Fruit fly (Drosophila melanogaster) whole organism, larva: ENCODE results near the gene Naa40.

Experiments used
- noc ChIP-seq: fragments of 200-800 bp; sonication (Bioruptor generic); optimal IDR thresholded peaks from 3 replicates; lab custom pipeline; 2019; ENCODE audit warnings: missing biosample characterization, mild to moderate bottlenecking, missing genetic modification characterization, moderate library complexity

Gene Naa40

DNA sequence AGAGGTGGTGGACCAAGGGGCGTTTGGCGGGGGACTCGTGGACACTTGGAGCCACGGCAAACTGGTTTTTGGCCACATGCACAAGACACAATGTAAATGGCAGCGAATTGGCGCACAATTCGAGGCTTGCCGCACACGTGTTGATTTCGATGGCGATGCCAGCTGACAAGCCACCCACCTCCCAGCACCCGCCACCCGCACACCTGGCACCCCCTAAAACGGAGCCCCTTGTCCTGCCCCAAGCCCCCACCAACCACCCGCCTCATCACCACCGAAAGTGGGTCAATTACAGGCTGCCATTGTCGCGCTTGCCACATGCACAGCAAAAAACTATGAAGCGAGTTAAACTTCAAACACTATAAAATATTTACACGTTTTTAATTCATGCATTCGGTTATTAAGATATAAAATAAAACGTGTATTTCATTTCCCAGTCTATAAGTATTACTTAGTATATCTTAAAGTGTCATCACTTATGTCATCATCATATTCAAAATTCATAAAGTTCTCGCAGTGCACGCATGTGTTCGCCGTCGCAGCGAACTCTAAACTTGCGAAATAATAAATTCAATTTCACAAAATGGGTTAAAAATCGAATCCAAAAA is 33.5 kb upstream of the Naa40 start:
- no peak for TF ChIP-seq noc (tag; lab: Kevin White, UChicago)

DNA sequence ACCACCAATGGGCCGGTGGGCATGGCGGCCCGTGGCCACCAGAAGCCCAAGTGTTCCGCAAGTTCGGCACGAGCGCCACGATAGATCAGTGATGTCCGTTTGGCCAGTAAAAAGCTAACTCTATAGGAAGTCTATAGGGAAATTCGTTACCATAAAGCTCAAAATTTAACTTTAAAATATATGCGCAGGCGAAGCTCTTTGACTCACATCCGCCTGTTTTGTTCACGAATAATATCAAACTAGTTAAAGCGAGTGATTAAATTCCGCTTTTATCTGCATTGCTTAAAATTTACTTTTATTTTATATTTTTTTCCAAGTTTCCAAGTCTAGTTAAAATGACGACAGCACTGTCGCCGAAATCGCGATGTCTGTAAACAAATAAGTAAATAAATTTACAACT is 32.9 kb upstream of the Naa40 start:
- TF ChIP-seq noc (tag; lab: Kevin White, UChicago): no peak

DNA sequence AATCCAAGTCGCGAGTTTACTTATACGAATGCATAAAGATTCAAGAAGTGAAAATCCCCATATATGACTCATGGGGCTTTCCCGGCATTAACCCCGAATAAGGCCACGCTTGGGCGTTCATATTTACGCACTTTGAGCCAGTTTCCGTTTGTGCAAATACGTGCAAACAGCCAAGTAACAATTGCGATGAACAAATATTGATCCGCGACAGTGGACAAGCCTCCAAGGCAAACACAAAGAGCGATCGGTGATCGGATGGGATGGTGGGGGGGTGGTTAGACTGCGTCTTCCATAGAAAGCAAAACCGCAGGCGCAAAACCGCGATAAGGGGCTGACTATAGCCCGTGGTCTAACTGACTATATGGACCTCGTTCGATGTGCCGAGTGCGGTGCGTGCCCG is 32.5 kb upstream of the Naa40 start:
- TF ChIP-seq noc (tag; lab: Kevin White, UChicago): no peak

DNA sequence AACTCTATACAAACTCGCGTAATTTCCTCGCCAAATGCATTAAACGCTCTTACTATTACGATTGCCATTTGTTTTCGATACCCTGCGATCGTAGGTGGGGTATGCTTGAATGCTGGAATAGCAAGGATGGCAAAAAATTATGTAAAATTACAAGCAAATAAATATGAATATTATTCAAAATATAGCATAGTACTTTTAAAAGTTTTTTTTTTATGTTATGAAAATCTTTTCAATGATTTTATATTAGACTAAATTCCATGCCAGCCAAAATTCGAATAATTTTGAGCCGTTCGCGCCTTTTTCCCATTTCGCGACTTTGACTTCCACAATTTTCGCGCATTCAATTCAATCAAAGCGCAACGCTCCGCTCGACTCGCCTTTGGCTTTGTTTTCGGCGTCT is 31.4 kb upstream of the Naa40 start:
- TF ChIP-seq noc (tag; lab: Kevin White, UChicago): no peak

DNA sequence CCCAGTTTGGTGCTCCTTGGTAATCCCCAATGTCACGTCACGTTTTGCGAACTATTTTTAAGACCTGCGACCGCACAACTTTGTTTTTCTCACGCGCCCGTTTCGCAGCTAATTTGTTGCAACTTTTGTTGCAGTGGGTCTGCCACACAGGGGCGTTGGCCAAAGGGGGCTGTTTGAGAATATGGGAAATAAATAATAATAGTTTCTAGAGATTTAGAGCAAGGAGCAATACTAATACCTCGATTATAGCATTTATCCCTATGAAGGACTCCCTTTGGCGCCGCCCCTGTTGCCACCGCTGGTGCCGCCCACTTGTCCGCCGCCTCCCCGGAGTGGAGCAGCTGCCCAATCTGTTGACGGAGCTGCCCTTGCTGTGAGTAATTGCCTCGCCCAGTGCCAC is 30.5 kb upstream of the Naa40 start:
- TF ChIP-seq noc (tag; lab: Kevin White, UChicago): no peak

DNA sequence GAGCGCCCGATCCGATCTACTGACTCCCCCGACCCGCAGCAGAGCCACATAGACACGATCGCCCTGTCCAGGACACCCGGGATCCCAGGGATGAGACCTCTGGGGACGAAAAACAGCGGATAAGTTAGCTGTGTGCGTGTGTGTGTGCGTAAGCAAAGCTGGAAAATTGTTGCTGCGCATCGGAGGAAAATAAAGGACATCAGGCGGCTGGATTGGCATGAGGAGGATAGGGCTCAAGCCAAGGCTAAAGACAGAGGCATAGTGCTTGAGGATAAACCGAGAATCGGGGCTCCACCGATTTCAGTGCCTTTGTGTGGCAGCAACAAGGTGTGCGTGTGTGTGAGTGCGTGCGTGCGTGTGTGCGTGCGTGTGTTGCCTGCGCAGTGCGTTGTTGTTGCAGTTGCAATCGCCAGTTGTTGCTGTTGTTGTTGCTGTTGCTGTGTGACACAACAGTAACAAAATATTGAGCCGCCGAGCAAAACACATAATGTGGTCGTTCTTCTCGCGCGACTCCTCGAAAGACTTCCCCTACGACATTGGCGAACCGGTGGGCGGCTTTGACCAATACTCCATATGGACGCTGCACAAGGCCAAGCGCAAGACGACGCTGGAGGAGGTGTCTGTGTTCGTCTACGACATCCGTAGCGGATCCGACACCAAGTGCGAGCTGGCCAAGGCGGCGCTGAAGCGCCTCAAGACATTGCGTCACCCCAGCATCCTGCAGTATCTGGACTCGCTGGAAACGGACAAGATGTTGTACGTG is 24.7 kb upstream of the Naa40 start:
- no peak for TF ChIP-seq noc (tag; lab: Kevin White, UChicago)

DNA sequence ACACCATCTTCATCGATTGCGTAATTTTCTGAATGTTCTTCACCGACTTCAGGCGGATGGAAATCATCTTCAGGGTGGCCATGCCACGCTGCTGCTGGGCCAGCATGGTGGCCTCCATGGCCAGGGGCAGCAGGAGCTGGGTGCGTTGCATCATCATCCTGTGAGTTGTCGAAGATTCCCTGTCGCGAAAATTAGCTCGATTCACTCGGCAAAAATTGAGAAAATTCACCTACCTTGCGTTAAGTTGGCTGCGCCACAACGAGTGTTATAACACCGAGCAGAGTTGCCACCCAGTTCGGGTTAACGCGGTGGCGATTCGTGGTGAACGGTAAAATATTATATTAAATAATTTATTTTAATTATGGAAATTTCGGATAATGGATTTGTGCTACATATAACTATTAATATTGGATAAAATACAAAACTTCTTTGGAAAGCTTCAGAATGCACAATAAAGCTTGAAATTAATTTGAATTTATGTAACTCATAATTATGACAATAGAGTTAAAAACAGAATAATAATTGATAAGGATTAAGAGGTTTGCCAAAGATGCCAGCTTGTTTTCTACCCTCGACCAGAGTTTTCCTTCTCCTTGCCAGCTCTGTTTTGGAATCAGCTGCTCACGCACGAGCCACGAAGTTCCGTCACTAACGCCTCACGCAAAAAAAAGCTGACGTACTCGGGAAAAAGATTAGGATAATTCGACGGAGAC is 24.0 kb upstream of the Naa40 start, which contains the start of the genes ATPsyngamma and yata:
Gene ATPsyngamma (minus strand): TSS at position 573 of the 713 bp plus-strand sequence.
Gene yata (plus strand): TSS at position 629 of the 713 bp plus-strand sequence.
- TF ChIP-seq noc (tag; lab: Kevin White, UChicago): no peak

DNA sequence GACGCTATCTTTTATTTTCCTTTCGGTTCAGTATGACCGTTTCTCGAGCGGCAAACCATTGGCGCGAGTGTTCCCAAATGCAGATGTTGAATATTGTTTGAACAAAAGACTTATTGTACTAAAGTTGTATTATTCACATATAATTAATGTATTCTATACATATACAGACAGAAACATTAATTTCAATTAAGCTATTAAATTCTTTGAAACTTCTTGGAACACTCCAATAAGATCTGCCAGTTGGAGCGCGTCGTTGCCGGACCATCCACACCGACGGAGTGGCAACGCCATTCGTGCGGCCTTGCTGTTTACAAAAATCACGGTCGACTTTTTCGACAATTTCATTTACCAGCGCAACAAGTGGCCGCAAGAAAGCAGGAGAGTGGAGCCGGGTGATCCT is 20.3 kb upstream of the Naa40 start, which contains the start of the genes Wdr24 and IntS11:
Gene Wdr24 (minus strand): TSS at position 37 of the 400 bp plus-strand sequence.
Gene IntS11 (plus strand): TSS at position 282 of the 400 bp plus-strand sequence.
- peak; percentile 88 for TF ChIP-seq noc (tag; lab: Kevin White, UChicago)

DNA sequence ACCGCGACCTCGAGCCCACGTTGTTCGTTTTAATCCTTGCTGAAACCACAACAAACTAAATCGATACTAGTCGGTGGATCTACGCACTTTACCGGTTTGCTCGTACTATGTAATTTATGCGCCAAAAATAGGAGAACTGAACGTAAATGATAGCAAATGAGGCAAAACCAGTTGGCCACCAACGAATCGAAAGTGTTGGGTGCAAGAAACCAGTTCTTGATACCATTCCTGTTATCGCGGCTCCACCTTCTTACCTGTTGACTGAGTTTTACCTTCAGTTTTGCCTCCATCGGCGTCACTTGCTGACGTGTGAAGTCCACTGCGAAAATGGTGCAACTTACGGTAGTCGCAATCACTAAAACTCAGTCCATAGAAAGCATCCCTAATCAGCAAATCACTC is 15.3 kb upstream of the Naa40 start:
- TF ChIP-seq noc (tag; lab: Kevin White, UChicago): no peak

DNA sequence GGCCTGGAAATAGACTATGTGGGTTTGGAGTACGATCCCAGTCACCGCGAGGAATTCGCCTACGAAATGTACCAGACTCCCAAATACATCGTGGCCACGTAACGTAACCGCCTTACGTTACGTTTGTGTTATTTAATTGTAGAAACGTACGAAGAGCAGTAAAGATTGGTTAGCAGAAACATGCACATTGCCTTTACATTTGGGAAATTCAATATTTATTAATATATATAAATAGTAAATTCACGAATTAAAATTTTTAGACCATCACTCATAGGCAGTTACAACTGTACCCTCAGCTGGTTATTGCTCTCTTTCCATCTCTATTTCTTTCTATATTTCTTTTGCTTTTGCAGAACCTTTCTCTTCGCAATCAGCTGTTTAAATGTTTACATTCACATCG is 13.1 kb upstream of the Naa40 start, which contains the start of gene Gnpnat:
Gene Gnpnat (plus strand): TSS at position 385 of the 400 bp plus-strand sequence.
- TF ChIP-seq noc (tag; lab: Kevin White, UChicago): peak; percentile 70

DNA sequence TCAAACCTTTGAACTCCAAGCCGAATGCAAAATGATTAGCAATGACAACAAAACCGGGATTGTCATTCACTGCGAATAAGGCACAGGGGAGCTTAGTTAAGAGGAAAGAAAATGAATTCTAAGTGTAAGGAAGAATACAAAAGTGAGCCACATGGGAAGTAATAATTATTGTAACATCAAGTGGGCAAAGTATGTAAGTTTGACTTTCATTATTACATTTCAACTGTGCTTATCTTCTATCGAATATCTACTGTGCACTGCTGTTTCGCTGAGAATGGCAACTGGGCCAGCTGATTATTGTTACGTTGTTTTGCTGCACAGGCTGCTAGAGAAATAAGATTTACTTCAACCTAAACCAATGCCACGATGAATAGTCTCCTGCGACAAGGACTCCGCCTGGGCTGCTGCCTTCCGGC is 11.9 kb upstream of the Naa40 start, which contains the start of the genes CG7601 and CIA30:
Gene CG7601 (minus strand): TSS at position 68 of the 416 bp plus-strand sequence.
Gene CIA30 (plus strand): TSS at position 288 of the 416 bp plus-strand sequence.
- TF ChIP-seq noc (tag; lab: Kevin White, UChicago): peak; percentile 98

DNA sequence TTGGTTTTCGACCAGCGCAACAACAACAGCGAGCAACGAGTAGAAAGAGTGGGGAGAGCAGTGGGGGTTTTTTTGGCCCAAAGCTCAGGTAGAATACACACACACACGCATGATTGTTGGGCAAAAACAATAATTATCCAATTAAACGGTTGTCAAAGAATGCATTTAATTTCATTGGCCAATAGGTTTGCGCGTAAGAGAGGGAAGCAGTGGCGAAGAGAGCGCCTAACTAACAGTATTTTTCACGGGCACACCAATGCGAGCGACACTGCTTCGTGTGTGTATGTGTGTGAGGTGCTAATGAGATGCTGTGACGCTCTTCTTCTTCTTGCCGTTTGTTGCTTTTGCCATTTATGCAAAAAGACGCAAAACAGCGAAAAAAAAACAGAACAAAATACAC is 1.5 kb upstream of the Naa40 start:
- TF ChIP-seq noc (tag; lab: Kevin White, UChicago): no peak

DNA sequence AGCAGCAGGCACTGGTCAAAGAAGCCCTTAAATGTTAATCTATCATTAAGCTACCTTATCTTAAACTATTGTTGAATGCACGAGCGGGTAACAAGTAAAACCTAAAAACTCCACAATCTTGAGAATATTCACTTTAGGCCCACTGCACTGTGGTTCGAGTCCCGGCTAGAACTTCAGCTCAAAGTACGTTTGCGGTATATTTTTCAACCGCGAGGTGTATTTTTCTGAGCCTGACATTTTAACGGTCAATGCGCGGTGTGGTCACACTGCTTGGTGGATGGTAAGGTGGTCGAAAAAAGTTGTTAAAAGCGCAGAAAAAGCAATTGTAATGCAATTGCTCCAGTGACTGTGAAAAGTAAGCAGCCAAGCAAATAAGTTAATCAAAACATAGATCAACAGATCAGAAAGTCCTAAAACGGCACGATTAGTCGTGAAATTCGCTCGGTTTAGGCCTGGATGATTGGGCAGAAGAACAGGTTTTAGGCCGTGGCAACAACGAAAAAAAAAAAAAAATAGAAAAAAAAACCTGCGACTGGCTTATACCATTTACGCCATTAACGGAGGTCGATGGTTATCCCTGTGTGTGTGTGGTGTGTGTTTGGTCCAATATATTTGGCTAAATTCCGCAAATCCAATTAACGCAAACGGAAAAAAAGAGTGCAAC is 959 bp upstream of the Naa40 start, which contains the start of gene Kul:
Gene Kul (plus strand): TSS at position 254 of the 664 bp plus-strand sequence.
- no peak for TF ChIP-seq noc (tag; lab: Kevin White, UChicago)

DNA sequence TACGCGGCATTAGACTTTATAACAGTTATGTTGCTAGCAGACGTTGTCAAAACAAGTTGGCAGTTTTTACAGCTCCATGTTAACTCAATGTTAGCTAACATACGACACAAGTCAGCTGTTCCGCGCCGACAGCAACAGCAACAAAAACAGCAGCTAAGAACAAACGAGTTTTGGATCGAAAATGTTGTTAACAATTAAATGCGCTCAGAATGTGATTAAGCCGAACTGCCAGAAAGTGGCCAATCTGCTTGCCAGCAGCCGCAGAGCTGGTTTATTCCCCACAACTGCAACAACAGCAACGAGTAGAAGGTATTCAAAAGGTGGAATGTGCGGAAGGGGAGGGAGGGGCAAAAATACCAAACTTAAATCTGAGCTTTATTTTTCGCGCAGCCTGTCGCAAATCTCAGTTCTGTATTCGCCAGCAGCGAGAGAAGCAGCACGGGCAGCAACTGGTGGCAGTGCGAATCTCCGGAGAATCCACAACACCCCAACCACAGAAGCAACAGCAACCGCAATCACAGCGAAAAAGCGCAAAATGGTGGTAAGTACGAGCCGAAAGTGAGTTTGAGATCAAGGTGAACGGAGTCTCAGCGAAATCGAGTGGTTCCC is 1.6 kb downstream of the Naa40 start, which contains the start of gene Pcd:
Gene Pcd (plus strand): TSS at position 116 of the 609 bp plus-strand sequence.
- TF ChIP-seq noc (tag; lab: Kevin White, UChicago): no peak

DNA sequence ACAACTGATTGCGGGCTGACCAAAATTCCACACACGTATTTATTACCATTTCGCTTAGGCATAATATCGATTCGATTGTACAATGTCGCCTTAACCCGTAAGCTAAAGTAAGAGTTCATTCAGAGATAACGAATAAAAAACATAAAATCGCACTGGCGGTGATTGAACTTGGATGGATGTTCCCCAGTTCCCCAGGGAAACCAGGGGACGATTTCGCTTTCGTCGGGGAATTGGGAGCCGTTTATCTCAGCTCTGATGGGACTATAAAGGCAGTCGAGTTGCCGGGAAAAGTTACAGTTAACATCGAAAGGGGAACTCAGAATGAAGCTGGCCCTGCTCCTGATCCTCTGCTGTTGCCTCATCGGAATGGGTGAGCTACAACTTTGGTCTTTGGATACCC is 2.5 kb downstream of the Naa40 start, which contains the start of gene CG34296:
Gene CG34296 (plus strand): TSS at position 301 of the 400 bp plus-strand sequence.
- no peak for TF ChIP-seq noc (tag; lab: Kevin White, UChicago)
